Fruit fly (Drosophila melanogaster) Kc167 (cell line): ENCODE results near the gene CG4461.

Source experiments
- Myc ChIP-seq: fragments of >200 bp; optimal IDR thresholded peaks from 2 replicates; lab custom pipeline; 2017; ENCODE audit warnings: missing external identifiers
- Sin3A ChIP-seq: fragments of >200 bp; optimal IDR thresholded peaks from 2 replicates; lab custom pipeline; 2018; ENCODE audit warnings: missing external identifiers
- h ChIP-seq: fragments of >200 bp; optimal IDR thresholded peaks from 3 replicates; lab custom pipeline; 2018; ENCODE audit warnings: missing external identifiers
- insv ChIP-seq: fragments of >200 bp; optimal IDR thresholded peaks from 3 replicates; lab custom pipeline; 2018; ENCODE audit warnings: missing external identifiers
- psq ChIP-seq: fragments of >200 bp; optimal IDR thresholded peaks from 2 replicates; lab custom pipeline; 2017; ENCODE audit warnings: missing external identifiers
- ttk ChIP-seq: sonication (Bioruptor generic); optimal IDR thresholded peaks from 2 replicates; lab custom pipeline; 2017; ENCODE audit warnings: missing external identifiers

- TF ChIP-seq h (lab: Kevin White, UChicago) (no peak), psq (no peak), ttk (lab: Kevin White, UChicago) (no peak), Sin3A (lab: Kevin White, UChicago) (no peak), insv (lab: Kevin White, UChicago) (no peak), Myc (lab: Kevin White, UChicago) (no peak)
Measured at dm6 chr3L:9338510-9338909, 36.7 kb upstream of the CG4461 start, which contains the start of gene PGRP-LC.
